Fruit fly (Drosophila melanogaster) whole organism, wandering third instar larva: ENCODE data around the gene Pcif1.

ENCODE experiments used
- Abd-B ChIP-seq: fragments of >200 bp; optimal IDR thresholded peaks from 2 replicates; lab custom pipeline; 2017; ENCODE audit warnings: missing biosample characterization, missing genetic modification characterization
- CG32264 ChIP-seq: fragments of 200-800 bp; sonication (Bioruptor generic); optimal IDR thresholded peaks from 2 replicates; lab custom pipeline; 2016; ENCODE audit warnings: missing biosample characterization, missing genetic modification characterization
- CG9705 ChIP-seq: fragments of 200-800 bp; sonication (Bioruptor generic); optimal IDR thresholded peaks from 2 replicates; lab custom pipeline; 2018; ENCODE audit warnings: missing biosample characterization, mild to moderate bottlenecking, missing genetic modification characterization
- CrebA ChIP-seq: fragments of 200-800 bp; sonication (Bioruptor generic); optimal IDR thresholded peaks from 2 replicates; lab custom pipeline; 2016; ENCODE audit warnings: missing biosample characterization, mild to moderate bottlenecking, missing genetic modification characterization, borderline replicate concordance
- Dfd ChIP-seq: fragments of >200 bp; optimal IDR thresholded peaks from 2 replicates; lab custom pipeline; 2017; ENCODE audit warnings: missing biosample characterization, missing genetic modification characterization
- Dif ChIP-seq: fragments of 200-275, 200-300 bp; sonication (Bioruptor generic); optimal IDR thresholded peaks from 2 replicates; lab custom pipeline; 2018; ENCODE audit warnings: missing biosample characterization, missing genetic modification characterization; ENCODE audit not compliant: partially characterized antibody
- GATAd ChIP-seq: sonication (Bioruptor generic); optimal IDR thresholded peaks from 2 replicates; lab custom pipeline; 2016; ENCODE audit warnings: missing biosample characterization, missing genetic modification characterization
- HLH106 ChIP-seq: fragments of 200-800 bp; optimal IDR thresholded peaks from 3 replicates; lab custom pipeline; 2019; ENCODE audit warnings: missing biosample characterization, mild to moderate bottlenecking, missing genetic modification characterization, moderate library complexity
- Hnf4 ChIP-seq: fragments of 200-800 bp; sonication (Bioruptor generic); optimal IDR thresholded peaks from 2 replicates; lab custom pipeline; 2016; ENCODE audit warnings: missing biosample characterization, mild to moderate bottlenecking, missing genetic modification characterization
- Hr78 ChIP-seq: fragments of >200 bp; optimal IDR thresholded peaks from 2 replicates; lab custom pipeline; 2017; ENCODE audit warnings: missing biosample characterization, missing genetic modification characterization
- Hr83 ChIP-seq: fragments of 200-300 bp; sonication (Bioruptor generic); optimal IDR thresholded peaks from 2 replicates; lab custom pipeline; 2016; ENCODE audit warnings: missing biosample characterization, mild to moderate bottlenecking, missing genetic modification characterization, moderate library complexity; ENCODE audit not compliant: poor library complexity, severe bottlenecking
- Jra ChIP-seq: sonication (Bioruptor generic); optimal IDR thresholded peaks from 2 replicates; lab custom pipeline; 2016; ENCODE audit warnings: missing biosample characterization, missing genetic modification characterization
- Mio ChIP-seq: sonication (Bioruptor generic); optimal IDR thresholded peaks from 2 replicates; lab custom pipeline; 2016; ENCODE audit warnings: missing biosample characterization, missing genetic modification characterization
- Myc ChIP-seq: fragments of >200 bp; optimal IDR thresholded peaks from 2 replicates; lab custom pipeline; 2017
- N ChIP-seq: fragments of >200 bp; optimal IDR thresholded peaks from 2 replicates; lab custom pipeline; 2018; ENCODE audit warnings: missing biosample characterization, missing external identifiers, missing genetic modification characterization
- OdsH ChIP-seq: fragments of 200-800 bp; sonication (Bioruptor generic); optimal IDR thresholded peaks from 2 replicates; lab custom pipeline; 2016; ENCODE audit warnings: missing biosample characterization, mild to moderate bottlenecking, missing genetic modification characterization
- Rel ChIP-seq, 2 experiments: fragments of 200-800 bp; sonication (Bioruptor generic) in 1 of 2; optimal IDR thresholded peaks; 2 replicates in 1 of 2; 3 replicates in 1 of 2; lab custom pipeline; 2016 to 2019; ENCODE audit warnings: mild to moderate bottlenecking in 2 of 2, missing biosample characterization in 2 of 2, missing genetic modification characterization in 2 of 2, moderate library complexity in 1 of 2
- Sp1 ChIP-seq: fragments of 200-800 bp; sonication (Bioruptor generic); optimal IDR thresholded peaks from 3 replicates; lab custom pipeline; 2019; ENCODE audit warnings: missing biosample characterization, mild to moderate bottlenecking, missing genetic modification characterization, moderate library complexity
- Vsx2 ChIP-seq: fragments of 200-300, 225-300 bp; sonication (Bioruptor generic); optimal IDR thresholded peaks from 2 replicates; lab custom pipeline; 2018; ENCODE audit warnings: missing biosample characterization, missing genetic modification characterization; ENCODE audit not compliant: partially characterized antibody
- brk ChIP-seq: fragments of 200-800 bp; sonication (Bioruptor generic); optimal IDR thresholded peaks from 2 replicates; lab custom pipeline; 2016; ENCODE audit warnings: missing biosample characterization, mild to moderate bottlenecking, missing genetic modification characterization
- dmrt93B ChIP-seq: fragments of 200-800 bp; sonication (Bioruptor generic); optimal IDR thresholded peaks from 2 replicates; lab custom pipeline; 2018; ENCODE audit warnings: missing biosample characterization, mild to moderate bottlenecking, missing genetic modification characterization
- dsf ChIP-seq: sonication (Bioruptor generic); optimal IDR thresholded peaks from 2 replicates; lab custom pipeline; 2016; ENCODE audit warnings: missing biosample characterization, missing genetic modification characterization, borderline replicate concordance
- ey ChIP-seq: fragments of 200-800 bp; sonication (Bioruptor generic); optimal IDR thresholded peaks from 2 replicates; lab custom pipeline; 2016; ENCODE audit warnings: missing biosample characterization, missing genetic modification characterization
- foxo ChIP-seq, 2 experiments: fragments of 200-800 bp; sonication (Bioruptor generic); optimal IDR thresholded peaks; 2 replicates in 1 of 2; 3 replicates in 1 of 2; lab custom pipeline; 2016 to 2017; ENCODE audit warnings: missing biosample characterization in 2 of 2, missing genetic modification characterization in 2 of 2
- fru ChIP-seq: fragments of 200-800 bp; sonication (Bioruptor generic); optimal IDR thresholded peaks from 3 replicates; lab custom pipeline; 2016; ENCODE audit warnings: missing biosample characterization, mild to moderate bottlenecking, missing genetic modification characterization
- h ChIP-seq: fragments of 200-800 bp; sonication (Bioruptor generic); optimal IDR thresholded peaks from 3 replicates; lab custom pipeline; 2016; ENCODE audit warnings: missing biosample characterization, mild to moderate bottlenecking, missing genetic modification characterization
- lola ChIP-seq: fragments of >200 bp; optimal IDR thresholded peaks from 2 replicates; lab custom pipeline; 2017; ENCODE audit warnings: missing biosample characterization, missing genetic modification characterization
- pan ChIP-seq: fragments of >200 bp; optimal IDR thresholded peaks from 2 replicates; lab custom pipeline; 2017
- psq ChIP-seq: fragments of 200-800 bp; sonication (Bioruptor generic); optimal IDR thresholded peaks from 3 replicates; lab custom pipeline; 2017; ENCODE audit warnings: missing biosample characterization, mild to moderate bottlenecking, missing genetic modification characterization, moderate library complexity
- rgr ChIP-seq: fragments of 200-800 bp; sonication (Bioruptor generic); optimal IDR thresholded peaks from 3 replicates; lab custom pipeline; 2016; ENCODE audit warnings: missing biosample characterization, mild to moderate bottlenecking, missing genetic modification characterization
- sage ChIP-seq: fragments of 200-800 bp; sonication (Bioruptor generic); optimal IDR thresholded peaks from 2 replicates; lab custom pipeline; 2016; ENCODE audit warnings: missing biosample characterization, mild to moderate bottlenecking, missing genetic modification characterization
- sv ChIP-seq: fragments of 200-800 bp; sonication (Bioruptor generic); optimal IDR thresholded peaks from 3 replicates; lab custom pipeline; 2016; ENCODE audit warnings: missing biosample characterization, missing genetic modification characterization
- tai ChIP-seq: sonication (Bioruptor generic); optimal IDR thresholded peaks from 2 replicates; lab custom pipeline; 2016; ENCODE audit warnings: missing biosample characterization, missing genetic modification characterization
- woc ChIP-seq: sonication (Bioruptor generic); optimal IDR thresholded peaks from 2 replicates; lab custom pipeline; 2016; ENCODE audit warnings: missing biosample characterization, mild to moderate bottlenecking, missing genetic modification characterization

Pcif1 gene

DNA sequence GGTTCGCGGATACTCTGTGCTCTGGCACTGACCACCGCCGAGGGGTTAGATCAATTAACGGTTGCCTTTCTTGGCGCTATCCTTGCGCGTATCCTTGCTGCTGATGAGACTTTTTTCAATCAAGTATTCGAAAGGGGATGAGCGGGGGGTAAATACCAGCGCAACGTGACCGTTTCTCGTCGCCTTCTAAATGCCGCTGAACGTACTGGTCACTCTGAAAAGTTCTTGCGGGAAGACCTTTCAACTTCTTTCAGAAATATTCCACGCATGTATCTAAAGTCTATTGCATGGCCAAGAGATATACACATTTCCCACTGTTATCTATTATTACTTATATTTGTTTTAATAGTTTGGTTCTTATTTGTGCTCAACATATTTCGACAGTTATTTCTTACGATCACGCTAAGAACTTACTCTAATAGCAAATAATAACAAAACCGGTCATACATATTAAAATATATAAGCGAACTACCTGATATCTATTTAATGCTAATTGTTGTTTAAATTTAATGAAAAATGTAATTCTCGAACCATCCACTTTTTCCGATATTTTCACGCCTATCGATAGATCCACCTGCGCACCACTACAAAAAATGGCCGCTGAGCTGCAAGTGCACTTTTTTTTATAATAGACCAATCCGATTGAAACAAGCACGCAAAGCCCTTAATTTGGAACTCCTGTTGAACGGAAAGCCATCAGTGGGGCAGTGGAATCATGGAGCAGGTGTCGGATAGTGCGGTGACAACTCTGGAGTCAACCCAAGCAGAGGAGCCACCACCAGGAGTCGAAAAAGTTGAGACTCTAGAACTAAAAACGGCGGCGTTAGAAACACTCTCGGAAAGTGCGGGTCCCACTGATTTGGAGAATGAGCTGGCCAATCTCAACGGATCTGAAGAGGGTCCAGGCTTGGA lies 23.3 kb upstream of the Pcif1 start, which contains the start of the genes CG3634 and HIPP1:
Gene CG3634, minus strand, starts transcription at position 185 of the 912 bp plus-strand sequence.
Gene HIPP1, plus strand, starts transcription at position 582 of the 912 bp plus-strand sequence.
- TF ChIP-seq Myc (lab: Kevin White, UChicago) (peak; percentile 34), Hr78 (GFP tag; lab: Kevin White, UChicago) (no peak), sage (no peak), psq (no peak), dsf (GFP tag; lab: Kevin White, UChicago) (no peak), CrebA (GFP tag; lab: Kevin White, UChicago) (no peak), lola (GFP tag; lab: Kevin White, UChicago) (no peak)
- TF ChIP-seq, all 38 proteins: peak for 1

DNA sequence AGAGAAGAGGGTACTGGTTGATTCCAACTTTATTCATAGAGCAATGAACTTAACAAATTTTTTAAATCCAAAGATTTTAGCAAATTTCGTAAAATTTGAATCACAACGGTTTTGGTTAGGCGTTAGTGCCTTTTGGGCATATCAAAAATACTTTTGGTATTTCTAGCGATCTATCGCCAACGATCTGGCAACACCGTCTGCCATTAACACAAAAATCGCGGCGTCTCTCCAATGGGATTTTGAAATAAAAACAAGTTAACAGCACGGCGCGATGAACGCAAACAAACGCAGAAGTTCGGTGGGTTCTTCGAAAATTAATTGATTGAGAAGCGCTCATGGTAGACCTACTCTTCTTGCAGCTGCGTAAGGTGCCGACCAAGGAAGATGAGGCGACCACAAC lies 14.2 kb upstream of the Pcif1 start, which contains the start of gene Spc105R:
Gene Spc105R, plus strand, starts transcription at position 203 of the 400 bp plus-strand sequence.
- TF ChIP-seq ey (GFP tag; lab: Kevin White, UChicago) (no peak), sv (no peak), GATAd (GFP tag; lab: Kevin White, UChicago) (no peak), tai (GFP tag; lab: Kevin White, UChicago) (no peak), fru (GFP tag; lab: Kevin White, UChicago) (no peak), CG32264 (no peak), dmrt93B (no peak), Sp1 (GFP tag; lab: Kevin White, UChicago) (no peak), CG9705 (GFP tag; lab: Kevin White, UChicago) (no peak), rgr (GFP tag; lab: Kevin White, UChicago) (no peak), Dfd (no peak), Hnf4 (GFP tag; lab: Kevin White, UChicago) (no peak), HLH106 (tag; lab: Kevin White, UChicago) (no peak)

DNA sequence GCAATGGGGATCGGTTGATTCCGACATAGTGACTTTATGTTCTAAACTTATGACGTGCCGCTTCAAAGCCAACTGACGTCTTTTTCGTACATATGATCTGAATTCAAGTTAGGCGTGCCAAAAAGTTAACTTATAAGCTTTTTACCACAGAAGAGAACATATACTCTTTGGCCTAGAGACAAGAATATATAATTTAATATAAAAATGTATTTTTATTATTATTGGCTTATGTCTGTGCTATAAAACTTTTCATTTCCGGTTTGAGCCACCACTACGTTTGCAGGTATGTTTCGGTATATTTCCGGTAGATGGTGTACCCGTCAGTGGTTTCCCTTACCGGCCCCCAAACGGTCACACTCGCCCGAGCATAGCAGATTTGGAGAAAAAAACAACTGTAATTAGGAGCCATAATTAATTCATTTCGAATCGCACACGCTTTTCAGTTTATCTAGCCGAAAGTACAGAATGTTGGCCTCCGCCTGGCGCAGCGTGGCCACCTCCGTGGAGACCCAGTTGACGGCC lies 12.4 kb upstream of the Pcif1 start, which contains the start of the genes CG3698 and tzn:
Gene CG3698, minus strand, starts transcription at position 51 of the 522 bp plus-strand sequence.
Gene tzn, plus strand, starts transcription at position 321 of the 522 bp plus-strand sequence.
- peak; percentile 85 for TF ChIP-seq Sp1 (GFP tag; lab: Kevin White, UChicago)
- TF ChIP-seq Hr83 (GFP tag; lab: Kevin White, UChicago), result peak; percentile 95
- no peak for TF ChIP-seq Hr78 (GFP tag; lab: Kevin White, UChicago)
- TF ChIP-seq HLH106 (tag; lab: Kevin White, UChicago), result peak; percentile 85
- no peak for TF ChIP-seq foxo (GFP tag; optimal IDR thresholded peaks at IDR 0.05; lab: Kevin White, UChicago)
- no peak for TF ChIP-seq Dif (GFP tag; lab: Kevin White, UChicago)
- TF ChIP-seq Myc (lab: Kevin White, UChicago), result peak; percentile 43
- TF ChIP-seq Abd-B (GFP tag; lab: Kevin White, UChicago), result no peak
- TF ChIP-seq dmrt93B, result peak; percentile 97
- TF ChIP-seq pan (lab: Kevin White, UChicago), result no peak
- TF ChIP-seq sage, result no peak
- TF ChIP-seq Vsx2 (GFP tag; lab: Kevin White, UChicago), result no peak
- TF ChIP-seq CG9705 (GFP tag; lab: Kevin White, UChicago), result peak; percentile 95
- no peak for TF ChIP-seq brk
- peak; percentile 17 for TF ChIP-seq Rel (GFP tag; optimal IDR thresholded peaks at IDR 0.05; lab: Kevin White, UChicago)
- peak; percentile 85 for TF ChIP-seq Rel (tag; optimal IDR thresholded peaks at IDR 0.05; lab: Kevin White, UChicago)
- no peak for TF ChIP-seq Mio (GFP tag; lab: Kevin White, UChicago)
- no peak for TF ChIP-seq CG32264
- no peak for TF ChIP-seq ey (GFP tag; lab: Kevin White, UChicago)
- peak; percentile 78 for TF ChIP-seq sv
- TF ChIP-seq dsf (GFP tag; lab: Kevin White, UChicago), result no peak
- peak; percentile 70 for TF ChIP-seq psq
- TF ChIP-seq OdsH (GFP tag; lab: Kevin White, UChicago), result peak; percentile 83
- TF ChIP-seq rgr (GFP tag; lab: Kevin White, UChicago), result peak; percentile 94

dm6 chr3L:20797379-20797778 lies 11.4 kb upstream of the Pcif1 start:
- TF ChIP-seq Sp1 (GFP tag; lab: Kevin White, UChicago) (no peak), lola (GFP tag; lab: Kevin White, UChicago) (no peak), Mio (GFP tag; lab: Kevin White, UChicago) (no peak), dsf (GFP tag; lab: Kevin White, UChicago) (no peak), psq (no peak), CG32264 (no peak), Myc (lab: Kevin White, UChicago) (no peak), Jra (GFP tag; lab: Kevin White, UChicago) (no peak), Vsx2 (GFP tag; lab: Kevin White, UChicago) (no peak), CG9705 (GFP tag; lab: Kevin White, UChicago) (no peak), sv (no peak), woc (GFP tag; lab: Kevin White, UChicago) (no peak), h (GFP tag; lab: Kevin White, UChicago) (no peak), OdsH (GFP tag; lab: Kevin White, UChicago) (no peak), Dif (GFP tag; lab: Kevin White, UChicago) (no peak), HLH106 (tag; lab: Kevin White, UChicago) (no peak), tai (GFP tag; lab: Kevin White, UChicago) (no peak), pan (lab: Kevin White, UChicago) (no peak), sage (no peak), N (no peak)
